Worm (Caenorhabditis elegans) whole organism, late embryonic: ENCODE results near the gene srlf-9.

Source experiments
- C38D4.7 ChIP-seq: fragments of 200-800 bp; sonication (Bioruptor generic); optimal IDR thresholded peaks from 2 replicates; lab custom pipeline; 2018; ENCODE audit warnings: mild to moderate bottlenecking, missing genetic modification characterization, moderate library complexity, missing compliant biosample characterization
- F13H6.1 ChIP-seq: sonication (generic microtip); optimal IDR thresholded peaks from 2 replicates; lab custom pipeline; 2016; ENCODE audit warnings: missing genetic modification characterization, missing compliant biosample characterization
- ama-1 ChIP-seq: fragments of 150-350 bp; optimal IDR thresholded peaks from 2 replicates; lab custom pipeline; 2014
- ceh-19 ChIP-seq: fragments of 200-800 bp; sonication (Bioruptor generic); optimal IDR thresholded peaks from 2 replicates; lab custom pipeline; 2018; ENCODE audit warnings: mild to moderate bottlenecking, missing genetic modification characterization, missing compliant biosample characterization
- ceh-2 ChIP-seq: sonication (generic microtip); optimal IDR thresholded peaks from 2 replicates; lab custom pipeline; 2016; ENCODE audit warnings: missing genotype, missing genetic modification characterization, missing compliant biosample characterization
- ceh-22 ChIP-seq: sonication (generic microtip); optimal IDR thresholded peaks from 2 replicates; lab custom pipeline; 2017; ENCODE audit warnings: missing biosample characterization, missing genetic modification characterization
- ceh-34 ChIP-seq: sonication (generic microtip); optimal IDR thresholded peaks from 2 replicates; lab custom pipeline; 2016; ENCODE audit warnings: mild to moderate bottlenecking, missing genetic modification characterization, missing compliant biosample characterization
- ets-4 ChIP-seq: sonication (generic microtip); optimal IDR thresholded peaks from 2 replicates; lab custom pipeline; 2016; ENCODE audit warnings: missing genetic modification characterization, missing compliant biosample characterization
- eyg-1 ChIP-seq: sonication (generic microtip); optimal IDR thresholded peaks from 2 replicates; lab custom pipeline; 2016; ENCODE audit warnings: missing genotype, missing genetic modification characterization, missing compliant biosample characterization
- fkh-10 ChIP-seq: fragments of 150-350 bp; optimal IDR thresholded peaks from 2 replicates; lab custom pipeline; 2014; ENCODE audit warnings: missing biosample characterization, missing genetic modification reagents, missing genetic modification characterization
- fkh-6 ChIP-seq: sonication (generic microtip); optimal IDR thresholded peaks from 2 replicates; lab custom pipeline; 2016; ENCODE audit warnings: missing genetic modification characterization, missing compliant biosample characterization
- hlh-6 ChIP-seq: sonication (generic microtip); optimal IDR thresholded peaks from 2 replicates; lab custom pipeline; 2016; ENCODE audit warnings: missing genotype, missing genetic modification characterization, missing compliant biosample characterization
- mec-3 ChIP-seq: sonication (generic microtip); optimal IDR thresholded peaks from 2 replicates; lab custom pipeline; 2016; ENCODE audit warnings: borderline replicate concordance, missing genetic modification characterization, missing compliant biosample characterization
- nhr-232 ChIP-seq: sonication (generic microtip); optimal IDR thresholded peaks from 2 replicates; lab custom pipeline; 2016; ENCODE audit warnings: missing genetic modification characterization, missing compliant biosample characterization
- rnt-1 ChIP-seq: sonication (generic microtip); optimal IDR thresholded peaks from 2 replicates; lab custom pipeline; 2016; ENCODE audit warnings: missing genetic modification characterization, missing compliant biosample characterization
- unc-42 ChIP-seq: sonication (generic microtip); optimal IDR thresholded peaks from 2 replicates; lab custom pipeline; 2016; ENCODE audit warnings: missing genotype, missing genetic modification characterization, missing compliant biosample characterization
- unc-86 ChIP-seq: sonication (generic microtip); optimal IDR thresholded peaks from 2 replicates; lab custom pipeline; 2016; ENCODE audit warnings: missing genetic modification characterization, missing compliant biosample characterization

Gene srlf-9

DNA sequence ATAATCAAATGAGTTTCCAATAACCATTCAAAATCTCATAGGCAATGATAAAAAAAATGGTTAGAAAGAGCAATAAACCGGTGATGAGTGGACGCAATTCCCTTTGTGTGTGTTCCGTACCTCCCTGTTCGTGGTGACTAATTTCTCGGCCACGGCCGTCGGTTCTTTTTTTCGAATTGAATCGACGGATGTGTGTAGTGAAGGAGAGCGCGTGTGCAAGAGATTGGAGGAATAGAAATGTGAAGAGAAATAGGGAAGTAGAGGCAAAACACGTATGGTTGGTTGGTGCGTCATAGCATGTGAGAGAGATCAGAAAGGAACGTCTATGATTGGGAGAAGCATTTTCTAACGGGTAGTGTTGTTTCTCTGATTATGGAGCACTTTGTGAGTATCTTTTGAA, 41.7 kb downstream of the srlf-9 start (continued):
- TF ChIP-seq ceh-34 (tag; lab: Kevin White, UChicago), result no peak
- no peak for TF ChIP-seq ama-1
- peak; percentile 39 for TF ChIP-seq unc-42 (tag; lab: Kevin White, UChicago)
- no peak for TF ChIP-seq mec-3 (tag; lab: Kevin White, UChicago)
- TF ChIP-seq ets-4, result peak; percentile 21
- TF ChIP-seq, all 69 proteins: peak for 12

DNA sequence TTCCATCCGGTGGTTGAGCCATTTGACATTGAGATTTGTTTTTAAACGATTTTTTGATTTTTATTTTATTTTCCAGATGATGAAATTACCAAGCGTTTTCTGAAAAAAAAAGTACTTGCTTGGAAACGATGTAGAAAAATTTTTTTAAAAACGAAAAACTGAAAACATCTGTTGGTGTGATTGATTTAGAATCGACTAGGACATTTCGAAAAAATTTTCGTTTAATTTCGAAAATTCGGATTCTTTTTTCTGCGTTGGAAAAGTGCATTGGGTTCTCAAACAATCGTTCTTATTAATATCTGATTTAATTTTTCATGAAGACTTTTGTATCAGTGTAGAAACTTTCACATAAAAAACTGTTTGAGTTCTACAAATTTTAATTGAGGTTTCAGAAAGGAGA, 42.3 kb downstream of the srlf-9 start, which contains the start of gene F53A2.9:
Gene F53A2.9, minus strand, starts transcription at position 101 of the 400 bp plus-strand sequence.
- TF ChIP-seq ceh-19 (GFP tag; lab: Kevin White, UChicago) (no peak), eyg-1 (no peak), fkh-10 (GFP tag; lab: Kevin White, UChicago) (no peak), C38D4.7 (no peak), ceh-2 (tag; lab: Kevin White, UChicago) (no peak), ceh-22 (tag; lab: Kevin White, UChicago) (no peak), fkh-6 (no peak), unc-86 (tag; lab: Kevin White, UChicago) (no peak), nhr-232 (tag; lab: Kevin White, UChicago) (no peak), hlh-6 (tag; lab: Kevin White, UChicago) (no peak)

DNA sequence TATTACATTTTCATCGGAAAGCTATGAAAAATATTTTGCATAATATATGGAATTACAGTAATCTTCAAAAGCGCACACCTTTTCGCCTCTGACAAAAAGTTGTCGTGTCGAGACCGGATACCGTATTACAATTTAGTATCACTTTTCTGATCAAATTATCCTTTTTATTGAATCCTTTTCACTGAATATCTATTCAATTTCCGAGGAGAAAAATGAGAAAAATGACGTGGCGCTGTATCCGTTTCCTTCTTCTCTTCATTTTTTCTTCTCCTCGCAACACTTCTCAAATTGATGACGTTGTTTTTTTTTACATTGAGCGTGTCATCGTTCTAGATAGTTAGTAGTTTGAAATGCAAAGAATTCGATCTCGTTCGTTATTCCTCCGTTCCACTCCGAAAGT, 50.6 kb downstream of the srlf-9 start:
- no peak for TF ChIP-seq F13H6.1
- TF ChIP-seq unc-42 (tag; lab: Kevin White, UChicago), result peak; percentile 46
- TF ChIP-seq rnt-1 (tag; lab: Kevin White, UChicago), result no peak
